Worm (Caenorhabditis elegans) whole organism, mixed stage, embryonic: Measurements from ENCODE around the gene dtmk-1.

ENCODE experiments used
- M03D4.4 ChIP-seq: sonication (generic microtip); optimal IDR thresholded peaks from 2 replicates; lab custom pipeline; 2017; ENCODE audit warnings: mild to moderate bottlenecking, missing genetic modification characterization, missing compliant biosample characterization
- bed-3 ChIP-seq: fragments of 200-800 bp; sonication (Bioruptor generic); optimal IDR thresholded peaks from 3 replicates; lab custom pipeline; 2018; ENCODE audit warnings: mild to moderate bottlenecking, missing genetic modification characterization, moderate library complexity, missing compliant biosample characterization
- blmp-1 ChIP-seq: fragments of 150-350 bp; optimal IDR thresholded peaks from 2 replicates; lab custom pipeline; 2014; ENCODE audit warnings: missing biosample characterization, missing genetic modification characterization
- ceh-39 ChIP-seq: fragments of 150-350 bp; optimal IDR thresholded peaks from 2 replicates; lab custom pipeline; 2014; ENCODE audit warnings: missing biosample characterization, missing genetic modification characterization
- ceh-43 ChIP-seq: fragments of 200-800 bp; sonication (Bioruptor generic); optimal IDR thresholded peaks from 2 replicates; lab custom pipeline; 2018; ENCODE audit warnings: mild to moderate bottlenecking, missing genetic modification characterization, moderate library complexity, missing compliant biosample characterization
- ceh-83 ChIP-seq: fragments of 200-800 bp; sonication (Bioruptor generic); optimal IDR thresholded peaks from 2 replicates; lab custom pipeline; 2018; ENCODE audit warnings: mild to moderate bottlenecking, missing genetic modification characterization, missing compliant biosample characterization
- ces-1 ChIP-seq: fragments of 150-350 bp; optimal IDR thresholded peaks from 2 replicates; lab custom pipeline; 2014; ENCODE audit warnings: missing biosample characterization, missing genetic modification reagents, missing genetic modification characterization
- cnd-1 ChIP-seq: fragments of 200-800 bp; sonication (Bioruptor generic); optimal IDR thresholded peaks from 2 replicates; lab custom pipeline; 2018; ENCODE audit warnings: mild to moderate bottlenecking, missing genetic modification characterization, missing compliant biosample characterization
- drap-1 ChIP-seq: fragments of 200-800 bp; sonication (Bioruptor generic); optimal IDR thresholded peaks from 3 replicates; lab custom pipeline; 2018; ENCODE audit warnings: mild to moderate bottlenecking, missing genetic modification characterization, missing compliant biosample characterization
- elt-3 ChIP-seq: fragments of 150-350 bp; optimal IDR thresholded peaks from 2 replicates; lab custom pipeline; 2014; ENCODE audit warnings: missing biosample characterization, missing genetic modification characterization
- flh-1 ChIP-seq: fragments of 200-800 bp; sonication (Bioruptor generic); optimal IDR thresholded peaks from 2 replicates; lab custom pipeline; 2018; ENCODE audit warnings: mild to moderate bottlenecking, missing genetic modification characterization, moderate library complexity, missing compliant biosample characterization
- ham-2 ChIP-seq: fragments of 200-800 bp; sonication (Bioruptor generic); optimal IDR thresholded peaks from 2 replicates; lab custom pipeline; 2018; ENCODE audit warnings: mild to moderate bottlenecking, missing genetic modification characterization, missing compliant biosample characterization
- lin-13 ChIP-seq: fragments of 150-350 bp; optimal IDR thresholded peaks from 2 replicates; lab custom pipeline; 2014; ENCODE audit warnings: missing biosample characterization, missing genetic modification characterization
- lsy-2 ChIP-seq: fragments of 150-350 bp; optimal IDR thresholded peaks from 2 replicates; lab custom pipeline; 2014; ENCODE audit warnings: missing biosample characterization, missing genetic modification characterization
- mab-5 ChIP-seq: fragments of 150-350 bp; optimal IDR thresholded peaks from 2 replicates; lab custom pipeline; 2014; ENCODE audit warnings: missing biosample characterization, missing genetic modification characterization
- mep-1 ChIP-seq: fragments of 150-350 bp; optimal IDR thresholded peaks from 2 replicates; lab custom pipeline; 2017; ENCODE audit warnings: missing biosample characterization, missing genetic modification reagents, missing genetic modification characterization, inconsistent platforms
- mls-2 ChIP-seq: sonication (generic microtip); optimal IDR thresholded peaks from 2 replicates; lab custom pipeline; 2016; ENCODE audit warnings: mild to moderate bottlenecking, missing genetic modification characterization, moderate library complexity, missing compliant biosample characterization
- nhr-12 ChIP-seq: fragments of 150-350 bp; optimal IDR thresholded peaks from 2 replicates; lab custom pipeline; 2014; ENCODE audit warnings: missing biosample characterization, missing genetic modification characterization
- nhr-237 ChIP-seq: fragments of 150-350 bp; optimal IDR thresholded peaks from 2 replicates; lab custom pipeline; 2014; ENCODE audit warnings: missing biosample characterization, missing genetic modification characterization
- nhr-28 ChIP-seq: fragments of 150-350 bp; optimal IDR thresholded peaks from 2 replicates; lab custom pipeline; 2014; ENCODE audit warnings: missing biosample characterization, missing genetic modification characterization
- nhr-76 ChIP-seq: sonication (generic microtip); optimal IDR thresholded peaks from 2 replicates; lab custom pipeline; 2017; ENCODE audit warnings: missing biosample characterization, missing genetic modification characterization
- pha-4 ChIP-seq: fragments of 150-350 bp; optimal IDR thresholded peaks from 2 replicates; lab custom pipeline; 2018; ENCODE audit warnings: missing biosample characterization, missing genetic modification reagents, missing genetic modification characterization
- snpc-4 ChIP-seq: fragments of 150-350 bp; optimal IDR thresholded peaks from 2 replicates; lab custom pipeline; 2014; ENCODE audit warnings: missing biosample characterization, missing genetic modification characterization
- sptf-1 ChIP-seq: sonication (generic microtip); optimal IDR thresholded peaks from 2 replicates; lab custom pipeline; 2017; ENCODE audit warnings: mild to moderate bottlenecking, missing genetic modification characterization, moderate library complexity, missing compliant biosample characterization
- tbx-8 ChIP-seq: fragments of 200-800 bp; sonication (Bioruptor generic); optimal IDR thresholded peaks from 2 replicates; lab custom pipeline; 2018; ENCODE audit warnings: mild to moderate bottlenecking, missing genetic modification characterization, moderate library complexity, missing compliant biosample characterization
- unc-120 ChIP-seq: sonication (generic microtip); optimal IDR thresholded peaks from 2 replicates; lab custom pipeline; 2017; ENCODE audit warnings: missing genetic modification characterization, missing compliant biosample characterization; ENCODE audit not compliant: poor library complexity, severe bottlenecking
- unc-39 ChIP-seq: fragments of 150-350 bp; optimal IDR thresholded peaks from 2 replicates; lab custom pipeline; 2014; ENCODE audit warnings: missing biosample characterization, missing genetic modification characterization
- unc-62 ChIP-seq: fragments of 150-350 bp; optimal IDR thresholded peaks from 2 replicates; lab custom pipeline; 2014; ENCODE audit warnings: missing biosample characterization, missing genetic modification reagents, missing genetic modification characterization
- zip-8 ChIP-seq: fragments of 150-350 bp; optimal IDR thresholded peaks from 2 replicates; lab custom pipeline; 2014; ENCODE audit warnings: missing biosample characterization, missing genetic modification characterization
- ztf-11 ChIP-seq: fragments of 150-350 bp; optimal IDR thresholded peaks from 2 replicates; lab custom pipeline; 2014; ENCODE audit warnings: missing biosample characterization, missing genetic modification characterization

dtmk-1 gene

DNA sequence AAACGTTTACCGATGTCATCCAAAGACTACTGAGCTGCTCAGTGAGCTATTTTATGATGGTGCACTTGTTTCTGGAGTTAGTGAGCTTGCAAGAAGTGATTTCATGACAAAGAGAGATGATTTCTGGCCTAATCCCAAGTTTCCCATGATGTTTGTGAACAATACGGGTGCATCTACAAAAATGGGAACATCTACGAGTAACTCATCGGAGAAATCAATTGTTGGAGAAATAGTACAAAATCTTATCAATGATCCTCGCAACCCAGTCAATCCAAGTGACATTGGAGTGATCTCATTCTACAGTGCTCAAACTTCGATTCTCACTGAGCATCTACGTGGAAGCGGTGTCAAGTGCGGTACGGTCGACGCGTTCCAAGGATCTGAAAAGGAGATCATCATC, 38.4 kb downstream of the dtmk-1 start:
- TF ChIP-seq ceh-43 (GFP tag; lab: Kevin White, UChicago) (no peak), sptf-1 (tag; lab: Kevin White, UChicago) (no peak), lin-13 (tag; lab: Kevin White, UChicago) (no peak), M03D4.4 (tag; lab: Kevin White, UChicago) (no peak), pha-4 (tag; lab: Kevin White, UChicago) (no peak), unc-39 (tag; lab: Kevin White, UChicago) (no peak), nhr-28 (no peak), nhr-76 (tag; lab: Kevin White, UChicago) (no peak), flh-1 (GFP tag; lab: Kevin White, UChicago) (no peak), unc-120 (tag; lab: Kevin White, UChicago) (no peak), ceh-83 (no peak), tbx-8 (GFP tag; lab: Kevin White, UChicago) (no peak)
- TF ChIP-seq, all 35 proteins: peak for 0

DNA sequence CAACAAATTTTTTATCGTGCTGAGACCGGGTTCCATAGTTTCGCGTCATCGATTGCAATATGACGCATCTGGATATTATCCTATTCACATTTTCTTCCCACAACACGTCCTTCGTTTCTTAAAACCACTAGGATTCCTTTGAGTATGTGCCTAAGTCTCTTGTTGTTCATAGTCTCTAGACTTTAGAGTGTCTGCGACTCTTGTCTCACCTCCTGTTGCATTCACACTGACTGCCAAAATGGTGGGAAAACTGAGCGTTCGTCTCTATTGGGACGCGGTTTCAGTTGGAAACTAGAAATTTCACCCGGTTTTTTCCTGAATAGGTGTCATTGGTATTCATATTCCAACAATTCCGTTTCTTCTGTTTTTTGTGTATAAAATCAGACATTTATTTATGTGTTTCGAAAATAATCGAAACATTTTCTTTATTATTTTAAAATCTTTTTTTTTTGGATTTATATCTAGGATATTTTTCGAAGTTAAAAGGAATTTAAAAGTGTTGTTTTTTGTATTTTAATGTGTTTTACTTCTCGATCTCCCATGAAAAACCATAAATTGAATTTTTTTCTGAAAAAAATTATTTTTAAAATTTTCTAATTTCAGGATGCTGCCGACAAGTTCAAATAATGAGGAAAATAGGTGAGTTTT, 45.2 kb downstream of the dtmk-1 start, which contains the start of gene C05C10.2:
Gene C05C10.2, plus strand, starts transcription at position 598 of the 648 bp plus-strand sequence.
- TF ChIP-seq lsy-2 (tag; lab: Kevin White, UChicago) (no peak), ham-2 (GFP tag; lab: Kevin White, UChicago) (no peak), nhr-237 (no peak), cnd-1 (no peak), sptf-1 (tag; lab: Kevin White, UChicago) (no peak), nhr-28 (no peak), bed-3 (no peak), drap-1 (GFP tag; lab: Kevin White, UChicago) (no peak), pha-4 (tag; lab: Kevin White, UChicago) (no peak), nhr-12 (no peak)

DNA sequence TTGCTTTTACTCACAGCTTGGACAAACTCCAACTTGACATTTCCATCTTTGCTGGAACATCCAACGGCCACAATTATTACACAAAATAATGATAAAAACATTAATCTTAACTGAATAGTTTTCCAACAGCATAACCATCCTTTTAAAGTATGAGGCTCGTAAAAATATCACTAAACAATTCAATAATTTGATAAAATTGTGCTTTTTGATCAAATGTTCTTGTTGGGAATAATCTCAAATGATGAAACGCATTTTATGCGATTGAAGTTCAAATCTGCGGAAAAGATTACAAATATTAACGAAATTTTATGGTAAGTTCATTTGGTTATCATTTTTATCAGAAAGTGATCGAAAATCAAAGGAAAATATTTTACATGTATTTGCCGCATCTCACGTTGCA, 46.4 kb downstream of the dtmk-1 start, which contains the start of gene pho-10:
Gene pho-10, minus strand, starts transcription at position 101 of the 400 bp plus-strand sequence.
- no peak for TF ChIP-seq ztf-11 (tag; lab: Kevin White, UChicago)
- no peak for TF ChIP-seq snpc-4 (tag; lab: Kevin White, UChicago)
- no peak for TF ChIP-seq nhr-76 (tag; lab: Kevin White, UChicago)
- no peak for TF ChIP-seq sptf-1 (tag; lab: Kevin White, UChicago)
- no peak for TF ChIP-seq drap-1 (GFP tag; lab: Kevin White, UChicago)
- no peak for TF ChIP-seq ceh-39 (tag; lab: Kevin White, UChicago)
- TF ChIP-seq blmp-1 (tag; lab: Kevin White, UChicago): no peak
- no peak for TF ChIP-seq mab-5 (tag; lab: Kevin White, UChicago)
- no peak for TF ChIP-seq elt-3 (tag; lab: Kevin White, UChicago)
- no peak for TF ChIP-seq ces-1 (GFP tag; lab: Kevin White, UChicago)
- no peak for TF ChIP-seq M03D4.4 (tag; lab: Kevin White, UChicago)

DNA sequence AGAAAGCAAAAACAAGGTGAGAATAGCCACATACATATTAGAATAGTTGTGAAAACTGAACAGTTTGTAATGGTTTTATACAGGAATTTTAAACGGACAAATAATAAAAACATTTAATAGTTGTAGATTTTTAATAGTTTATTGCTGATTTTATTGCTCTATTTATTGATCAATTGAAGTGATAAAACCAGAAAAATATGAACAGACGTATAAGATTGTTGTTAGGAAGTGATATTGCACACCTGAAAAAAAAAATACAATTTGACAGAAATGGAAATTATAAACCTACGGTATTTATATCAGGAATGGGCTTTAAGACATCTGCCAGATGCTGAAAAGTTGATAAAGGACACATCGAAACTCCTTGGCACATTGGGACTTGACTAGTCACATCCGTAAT, 49.0 kb downstream of the dtmk-1 start, which contains the start of gene C05C10.8:
Gene C05C10.8, minus strand, starts transcription at position 101 of the 400 bp plus-strand sequence.
- TF ChIP-seq zip-8 (tag; lab: Kevin White, UChicago) (no peak), unc-39 (tag; lab: Kevin White, UChicago) (no peak), drap-1 (GFP tag; lab: Kevin White, UChicago) (no peak), mls-2 (tag; lab: Kevin White, UChicago) (no peak)

DNA sequence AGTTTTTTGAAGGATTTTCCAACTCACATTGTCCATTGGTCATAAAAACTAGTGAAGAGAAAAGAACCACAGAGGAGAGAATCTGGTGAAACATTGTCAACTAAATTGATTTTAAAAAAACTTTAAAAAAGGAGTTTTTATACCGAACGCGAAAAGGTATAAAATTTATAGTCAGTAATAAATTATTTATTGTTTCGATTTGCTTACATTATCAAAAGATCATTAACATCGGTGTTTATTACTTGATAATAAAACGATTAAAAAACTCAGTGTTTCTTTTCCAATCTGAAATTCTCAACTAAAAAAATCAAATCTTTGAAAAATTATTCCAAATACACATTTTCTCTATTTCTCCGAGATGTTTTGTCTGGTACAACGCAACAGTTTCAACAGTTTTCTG, 50.7 kb downstream of the dtmk-1 start, which contains the start of gene F26C11.4:
Gene F26C11.4, minus strand, starts transcription at position 101 of the 400 bp plus-strand sequence.
- TF ChIP-seq mls-2 (tag; lab: Kevin White, UChicago) (no peak), tbx-8 (GFP tag; lab: Kevin White, UChicago) (no peak), unc-62 (GFP tag; lab: Kevin White, UChicago) (no peak), mep-1 (tag; lab: Kevin White, UChicago) (no peak), bed-3 (no peak)
